Fruit fly (Drosophila melanogaster) whole organism, prepupa: Measurements from ENCODE around the gene Dus4.
A peak's percentile ranks its signal among the peaks of the same experiment; 100 is the strongest.

Source experiments
- Blimp-1 ChIP-seq: fragments of 200-800 bp; sonication (Bioruptor generic); optimal IDR thresholded peaks from 3 replicates; lab custom pipeline; 2017; ENCODE audit warnings: missing biosample characterization, missing genetic modification characterization, mild to moderate bottlenecking, moderate library complexity, missing genetic modification reagents
- CG10669 ChIP-seq: fragments of 200-800 bp; sonication (Bioruptor generic); optimal IDR thresholded peaks from 3 replicates; lab custom pipeline; 2018; ENCODE audit warnings: missing biosample characterization, mild to moderate bottlenecking, missing genetic modification characterization, moderate library complexity
- CG11762 ChIP-seq: fragments of 200-800 bp; sonication (Bioruptor generic); optimal IDR thresholded peaks from 3 replicates; lab custom pipeline; 2016; ENCODE audit warnings: missing biosample characterization, missing genetic modification characterization; ENCODE audit not compliant: insufficient read depth
- CG11902 ChIP-seq: fragments of 200-800 bp; sonication (Bioruptor generic); optimal IDR thresholded peaks from 3 replicates; lab custom pipeline; 2016; ENCODE audit warnings: missing biosample characterization, missing genetic modification characterization
- CG15336 ChIP-seq: fragments of 200-800 bp; sonication (Bioruptor generic); IDR thresholded peaks from 2 replicates; pipeline ENCODE4 v1.3.6; 2022; ENCODE audit warnings: missing biosample characterization, missing genetic modification characterization
- CG1621 ChIP-seq: fragments of 200-800 bp; sonication (Bioruptor generic); optimal IDR thresholded peaks from 3 replicates; lab custom pipeline; 2018; ENCODE audit warnings: missing biosample characterization, mild to moderate bottlenecking, missing genetic modification characterization
- CG16779 ChIP-seq: fragments of 200-800 bp; sonication (Bioruptor generic); optimal IDR thresholded peaks from 3 replicates; lab custom pipeline; 2017; ENCODE audit warnings: missing biosample characterization, mild to moderate bottlenecking, missing genetic modification characterization
- CG3032 ChIP-seq: fragments of 200-800 bp; optimal IDR thresholded peaks from 2 replicates; lab custom pipeline; 2019; ENCODE audit warnings: missing biosample characterization, mild to moderate bottlenecking, missing genetic modification characterization, moderate library complexity
- CG31627 ChIP-seq: fragments of 200-800 bp; sonication (Bioruptor generic); optimal IDR thresholded peaks from 3 replicates; lab custom pipeline; 2016; ENCODE audit warnings: missing biosample characterization, missing genetic modification characterization
- CG32006 ChIP-seq: fragments of 200-800 bp; sonication (Bioruptor generic); optimal IDR thresholded peaks from 3 replicates; lab custom pipeline; 2017; ENCODE audit warnings: missing biosample characterization, mild to moderate bottlenecking, missing genetic modification characterization
- CG34406 ChIP-seq: fragments of 200-800 bp; sonication (Bioruptor generic); optimal IDR thresholded peaks from 3 replicates; lab custom pipeline; 2016; ENCODE audit warnings: missing biosample characterization, missing genetic modification characterization
- CG6276 ChIP-seq: fragments of 200-800 bp; sonication (Bioruptor generic); optimal IDR thresholded peaks from 2 replicates; lab custom pipeline; 2017; ENCODE audit warnings: missing biosample characterization, mild to moderate bottlenecking, missing genetic modification characterization
- CG6792 ChIP-seq: fragments of 200-800 bp; sonication (Bioruptor generic); optimal IDR thresholded peaks from 3 replicates; lab custom pipeline; 2016; ENCODE audit warnings: missing biosample characterization, missing genetic modification characterization
- CG6854 ChIP-seq: fragments of 200-800 bp; sonication (Bioruptor generic); optimal IDR thresholded peaks from 2 replicates; lab custom pipeline; 2017; ENCODE audit warnings: missing biosample characterization, mild to moderate bottlenecking, missing genetic modification characterization
- CG7368 ChIP-seq: fragments of 200-800 bp; sonication (Bioruptor generic); optimal IDR thresholded peaks from 3 replicates; lab custom pipeline; 2016; ENCODE audit warnings: missing biosample characterization, missing genetic modification characterization
- CG8119 ChIP-seq: fragments of 200-800 bp; sonication (Bioruptor generic); IDR thresholded peaks from 3 replicates; pipeline ENCODE4 v1.3.6; 2022; ENCODE audit warnings: missing biosample characterization, missing genetic modification characterization
- CG8319 ChIP-seq: fragments of 200-800 bp; sonication (Bioruptor generic); optimal IDR thresholded peaks from 3 replicates; lab custom pipeline; 2016; ENCODE audit warnings: missing biosample characterization, missing genetic modification characterization
- CG8632 ChIP-seq: fragments of 200-800 bp; sonication (Bioruptor generic); optimal IDR thresholded peaks from 3 replicates; lab custom pipeline; 2016; ENCODE audit warnings: missing biosample characterization, missing genetic modification characterization
- Eip78C ChIP-seq: fragments of 200-800 bp; sonication (Bioruptor generic); peaks from one replicate; lab custom pipeline; 2016; ENCODE audit warnings: missing biosample characterization, missing genetic modification characterization
- Eip93F ChIP-seq: fragments of 200-800 bp; sonication (Bioruptor generic); optimal IDR thresholded peaks from 2 replicates; lab custom pipeline; 2016; ENCODE audit warnings: missing biosample characterization, mild to moderate bottlenecking, missing genetic modification characterization
- Ets21C ChIP-seq: fragments of 200-800 bp; sonication (Bioruptor generic); optimal IDR thresholded peaks from 3 replicates; lab custom pipeline; 2016; ENCODE audit warnings: missing biosample characterization, missing genetic modification characterization
- Ets96B ChIP-seq: fragments of 200-800 bp; optimal IDR thresholded peaks from 2 replicates; lab custom pipeline; 2019; ENCODE audit warnings: missing biosample characterization, mild to moderate bottlenecking, missing genetic modification characterization, moderate library complexity
- Gug ChIP-seq: fragments of 200-800 bp; sonication (Bioruptor generic); IDR thresholded peaks from 2 replicates; pipeline ENCODE4 v1.3.6; 2022; ENCODE audit warnings: missing biosample characterization, missing genetic modification characterization
- Hr39 ChIP-seq: fragments of 200-800 bp; sonication (Bioruptor generic); optimal IDR thresholded peaks from 2 replicates; lab custom pipeline; 2016; ENCODE audit warnings: missing biosample characterization, missing genetic modification characterization
- Lpt ChIP-seq: fragments of 200-800 bp; sonication (Bioruptor generic); optimal IDR thresholded peaks from 3 replicates; lab custom pipeline; 2016; ENCODE audit warnings: missing biosample characterization, missing genetic modification characterization
- Met ChIP-seq: fragments of 200-800 bp; sonication (Bioruptor generic); optimal IDR thresholded peaks from 3 replicates; lab custom pipeline; 2016; ENCODE audit warnings: missing biosample characterization, missing genetic modification characterization
- OdsH ChIP-seq: fragments of 200-800 bp; sonication (Bioruptor generic); optimal IDR thresholded peaks from 3 replicates; lab custom pipeline; 2016; ENCODE audit warnings: missing biosample characterization, missing genetic modification characterization
- Smox ChIP-seq: fragments of 200-800 bp; sonication (Bioruptor generic); optimal IDR thresholded peaks from 3 replicates; lab custom pipeline; 2016; ENCODE audit warnings: missing biosample characterization, missing genetic modification characterization
- Sox14 ChIP-seq: fragments of 200-800 bp; sonication (Bioruptor generic); optimal IDR thresholded peaks from 3 replicates; lab custom pipeline; 2016; ENCODE audit warnings: missing biosample characterization, missing genetic modification characterization
- achi ChIP-seq: fragments of 200-800 bp; sonication (Bioruptor generic); optimal IDR thresholded peaks from 3 replicates; lab custom pipeline; 2016; ENCODE audit warnings: missing biosample characterization, missing genetic modification characterization
- acj6 ChIP-seq: fragments of 200-800 bp; sonication (Bioruptor generic); optimal IDR thresholded peaks from 3 replicates; lab custom pipeline; 2016; ENCODE audit warnings: missing biosample characterization, missing genetic modification characterization
- dac ChIP-seq: fragments of 200-800 bp; sonication (Bioruptor generic); optimal IDR thresholded peaks from 2 replicates; lab custom pipeline; 2017; ENCODE audit warnings: missing biosample characterization, mild to moderate bottlenecking, missing genetic modification characterization
- dsx ChIP-seq: fragments of 200-800 bp; optimal IDR thresholded peaks from 3 replicates; lab custom pipeline; 2019; ENCODE audit warnings: missing biosample characterization, mild to moderate bottlenecking, missing genetic modification characterization, moderate library complexity; ENCODE audit not compliant: poor library complexity, severe bottlenecking
- eg ChIP-seq: fragments of 200-800 bp; sonication (Bioruptor generic); IDR thresholded peaks from 3 replicates; pipeline ENCODE4 v1.3.6; 2022; ENCODE audit warnings: missing biosample characterization, missing genetic modification characterization
- esn ChIP-seq: fragments of 200-800 bp; sonication (Bioruptor generic); optimal IDR thresholded peaks from 2 replicates; lab custom pipeline; 2016; ENCODE audit warnings: missing biosample characterization, mild to moderate bottlenecking, missing genetic modification characterization, moderate library complexity
- fd59A ChIP-seq: fragments of 200-800 bp; sonication (Bioruptor generic); optimal IDR thresholded peaks from 2 replicates; lab custom pipeline; 2017; ENCODE audit warnings: missing biosample characterization, mild to moderate bottlenecking, missing genetic modification characterization, missing genetic modification reagents
- fkh ChIP-seq: fragments of 200-800 bp; sonication (Bioruptor generic); optimal IDR thresholded peaks from 3 replicates; lab custom pipeline; 2017; ENCODE audit warnings: missing biosample characterization, mild to moderate bottlenecking, missing genetic modification characterization, moderate library complexity
- lz ChIP-seq: fragments of 200-800 bp; sonication (Bioruptor generic); optimal IDR thresholded peaks from 3 replicates; lab custom pipeline; 2016; ENCODE audit warnings: missing biosample characterization, missing genetic modification characterization
- net ChIP-seq: fragments of 200-800 bp; sonication (Bioruptor generic); optimal IDR thresholded peaks from 3 replicates; lab custom pipeline; 2016; ENCODE audit warnings: missing biosample characterization, missing genetic modification characterization
- spab ChIP-seq: fragments of 200-800 bp; sonication (Bioruptor generic); optimal IDR thresholded peaks from 2 replicates; lab custom pipeline; 2017; ENCODE audit warnings: missing biosample characterization, mild to moderate bottlenecking, missing genetic modification characterization, missing genetic modification reagents
- ss ChIP-seq, 2 experiments: fragments of 200-800 bp; sonication (Bioruptor generic); optimal IDR thresholded peaks; 2 replicates in 1 of 2; 3 replicates in 1 of 2; lab custom pipeline; 2017 to 2018; ENCODE audit warnings: mild to moderate bottlenecking in 2 of 2, missing biosample characterization in 2 of 2, missing genetic modification characterization in 2 of 2, moderate library complexity in 1 of 2
- svp ChIP-seq: fragments of 200-800 bp; sonication (Bioruptor generic); peaks from one replicate; lab custom pipeline; 2016; ENCODE audit warnings: missing biosample characterization, missing genetic modification characterization
- vri ChIP-seq: fragments of 200-800 bp; sonication (Bioruptor generic); optimal IDR thresholded peaks from 3 replicates; lab custom pipeline; 2016; ENCODE audit warnings: missing biosample characterization, mild to moderate bottlenecking, missing genetic modification characterization

Dus4 gene

DNA sequence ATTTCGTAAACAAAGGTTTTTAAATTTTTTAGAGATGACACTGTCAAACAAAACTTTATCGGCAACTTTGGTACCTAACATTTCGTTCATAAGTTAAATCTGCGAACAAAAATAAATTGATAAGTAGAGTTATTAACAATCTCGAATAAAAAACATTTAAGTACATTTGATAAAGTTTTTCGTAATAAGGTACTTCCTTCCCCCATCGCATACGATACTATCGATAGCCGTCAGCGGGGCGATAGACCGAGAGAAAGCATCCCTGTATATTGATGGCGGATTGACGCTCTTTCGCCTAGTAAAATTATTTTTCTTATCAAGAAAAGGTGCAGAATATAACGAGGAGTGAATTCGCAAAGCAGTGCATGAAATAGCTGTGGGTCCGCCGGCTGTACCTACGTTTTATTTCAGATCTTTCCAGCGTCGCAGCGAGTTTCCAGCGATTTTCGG, 18.0 kb upstream of the Dus4 start, which contains the start of the genes Ttc19 and Acn (continued):
- TF ChIP-seq CG7368 (GFP tag; lab: Kevin White, UChicago) (no peak), CG1621 (peak; percentile 52), net (GFP tag; lab: Kevin White, UChicago) (peak; percentile 78), acj6 (GFP tag; lab: Kevin White, UChicago) (peak; percentile 81), Smox (GFP tag; lab: Kevin White, UChicago) (peak; percentile 86), CG8119 (GFP tag; lab: Robert Waterston, UW) (peak; percentile 54; the same call in 2 of the 3 replicates), Gug (GFP tag; lab: Robert Waterston, UW) (peak; percentile 66), CG8319 (GFP tag; lab: Kevin White, UChicago) (peak; percentile 53), CG11762 (peak; percentile 72), Lpt (GFP tag; lab: Kevin White, UChicago) (peak; percentile 55), CG6792 (GFP tag; lab: Kevin White, UChicago) (peak; percentile 73), CG34406 (GFP tag; lab: Kevin White, UChicago) (peak; percentile 80), eg (GFP tag; lab: Robert Waterston, UW) (peak; percentile 78), Hr39 (peak; percentile 89), achi (peak; percentile 84), CG6854 (GFP tag; lab: Kevin White, UChicago) (no peak), CG3032 (peak; percentile 82), dsx (GFP tag; lab: Kevin White, UChicago) (peak; percentile 65), CG31627 (GFP tag; lab: Kevin White, UChicago) (peak; percentile 89), Met (GFP tag; lab: Kevin White, UChicago) (peak; percentile 84), CG16779 (tag; lab: Kevin White, UChicago) (no peak), CG32006 (GFP tag; lab: Kevin White, UChicago) (peak; percentile 74)

DNA sequence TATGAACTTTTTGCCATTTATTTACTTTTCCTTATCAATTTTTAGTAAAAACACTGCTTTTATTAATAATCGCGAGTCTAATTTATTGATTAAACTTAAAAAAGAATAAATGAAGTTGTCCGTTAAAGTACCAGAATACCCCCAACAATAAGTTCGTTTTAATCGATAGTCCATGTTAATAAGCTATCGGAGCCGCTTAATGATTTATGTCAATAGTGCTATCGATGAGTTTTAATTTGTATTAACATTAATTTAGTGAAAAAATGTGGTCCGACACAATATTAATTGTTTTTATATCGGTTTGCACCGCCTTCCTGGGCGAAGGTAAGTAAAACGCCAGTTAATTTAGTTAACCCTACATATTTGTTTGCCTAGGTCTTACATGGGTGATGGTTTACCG, 14.2 kb upstream of the Dus4 start, which contains the start of gene CG10470:
TSS of gene CG10470 (plus strand) at position 165 of the 400 bp plus-strand sequence.
- peak; percentile 4 for TF ChIP-seq CG1621
- TF ChIP-seq spab (GFP tag; lab: Kevin White, UChicago): no peak
- TF ChIP-seq achi: no peak
- TF ChIP-seq dsx (GFP tag; lab: Kevin White, UChicago): peak; percentile 70
- TF ChIP-seq esn (GFP tag; lab: Kevin White, UChicago): peak; percentile 34
- peak; percentile 16 for TF ChIP-seq Eip78C (GFP tag; lab: Kevin White, UChicago)
- no peak for TF ChIP-seq CG15336 (GFP tag; lab: Robert Waterston, UW)
- TF ChIP-seq CG3032: peak; percentile 7

DNA sequence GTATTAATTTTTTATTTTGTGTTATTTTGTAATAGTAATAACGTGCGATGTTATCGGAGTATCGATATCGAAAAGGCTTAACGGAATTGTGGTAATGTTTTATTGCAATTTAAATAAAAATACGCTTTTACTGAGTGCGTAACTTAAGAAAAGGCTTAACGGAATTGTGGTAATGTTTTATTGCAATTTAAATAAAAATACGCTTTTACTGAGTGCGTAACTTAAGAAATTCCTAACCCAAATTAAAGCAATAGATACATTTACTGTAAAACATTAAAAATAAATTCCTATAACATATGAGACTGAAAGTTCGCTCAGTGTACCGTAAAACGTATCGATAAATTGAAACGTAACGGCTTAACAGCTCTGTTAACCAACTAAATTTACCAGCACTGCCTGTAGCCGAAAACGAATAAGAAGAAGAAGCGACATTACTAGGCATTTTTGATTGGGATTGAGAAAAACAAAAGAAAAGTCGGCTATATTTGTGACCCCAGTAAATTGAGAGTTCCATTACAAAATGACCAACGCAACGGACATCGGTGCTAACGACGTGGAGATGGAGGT, 11.5 kb upstream of the Dus4 start, which contains the start of gene Rpn3:
TSS of gene Rpn3 (plus strand) at position 257 of the 567 bp plus-strand sequence.
- TF ChIP-seq net (GFP tag; lab: Kevin White, UChicago) (peak; percentile 75), ss (GFP tag; optimal IDR thresholded peaks at IDR 0.05; lab: Kevin White, UChicago) (peak in 1 of 2 experiments; percentile 68), CG34406 (GFP tag; lab: Kevin White, UChicago) (peak; percentile 84), CG11762 (peak; percentile 62), Ets21C (GFP tag; lab: Kevin White, UChicago) (peak; percentile 77), CG8632 (GFP tag; lab: Kevin White, UChicago) (peak; percentile 80), CG31627 (GFP tag; lab: Kevin White, UChicago) (peak; percentile 86), dac (GFP tag; lab: Kevin White, UChicago) (peak; percentile 56), Gug (GFP tag; lab: Robert Waterston, UW) (peak; percentile 77), fkh (no peak), CG6276 (GFP tag; lab: Kevin White, UChicago) (no peak), Smox (GFP tag; lab: Kevin White, UChicago) (no peak), OdsH (GFP tag; lab: Kevin White, UChicago) (no peak), CG7368 (GFP tag; lab: Kevin White, UChicago) (peak; percentile 77), Sox14 (GFP tag; lab: Kevin White, UChicago) (peak; percentile 86), eg (GFP tag; lab: Robert Waterston, UW) (peak; percentile 91), CG6854 (GFP tag; lab: Kevin White, UChicago) (no peak), Ets96B (tag; lab: Kevin White, UChicago) (peak; percentile 83), CG8119 (GFP tag; lab: Robert Waterston, UW) (peak; percentile 86), CG1621 (peak; percentile 71), fd59A (peak; percentile 56), spab (GFP tag; lab: Kevin White, UChicago) (no peak), CG3032 (peak; percentile 74), CG11902 (GFP tag; lab: Kevin White, UChicago) (peak; percentile 56), CG10669 (peak; percentile 75), CG15336 (GFP tag; lab: Robert Waterston, UW) (peak; percentile 86), lz (GFP tag; lab: Kevin White, UChicago) (peak; percentile 89), svp (GFP tag; lab: Kevin White, UChicago) (no peak), dsx (GFP tag; lab: Kevin White, UChicago) (peak; percentile 85), vri (GFP tag; lab: Kevin White, UChicago) (no peak), esn (GFP tag; lab: Kevin White, UChicago) (peak; percentile 91), Blimp-1 (GFP tag; lab: Kevin White, UChicago) (no peak), Eip93F (GFP tag; lab: Kevin White, UChicago) (no peak)
